Fruit fly (Drosophila melanogaster): ENCODE results near the gene CG14989.

dm6 chr3L:4133724-4134678 lies 46.6 kb downstream of the CG14989 start, which contains the start of gene ens:
- TF ChIP-seq CG4496 (GFP tag; IDR thresholded peaks at IDR 0.05) (no peak), fd96Ca (GFP tag; IDR thresholded peaks at IDR 0.05) (no peak), D1 (tag; optimal IDR thresholded peaks at IDR 0.05) (no peak), CG17806 (tag; optimal IDR thresholded peaks at IDR 0.05) (no peak), CG9948 (tag; optimal IDR thresholded peaks at IDR 0.05) (no peak), Pif1B (GFP tag; optimal IDR thresholded peaks at IDR 0.05) (no peak), CG12605 (GFP tag; IDR thresholded peaks at IDR 0.05) (peak; percentile 17; the same call in 1 of the 2 replicates), gl (tag; optimal IDR thresholded peaks at IDR 0.05) (peak; percentile 31), Pif1A (GFP tag; optimal IDR thresholded peaks at IDR 0.05) (no peak), Snoo (tag; optimal IDR thresholded peaks at IDR 0.05) (peak; percentile 20)

Measured in whole organism, pupa.